Worm (Caenorhabditis elegans) whole organism, L4/young adult: ENCODE data around the gene glr-6.

ENCODE experiments used
- W03F9.2 ChIP-seq: fragments of 150-350 bp; optimal IDR thresholded peaks from 2 replicates; lab custom pipeline; 2014; ENCODE audit warnings: missing biosample characterization, missing genetic modification characterization
- dao-5 ChIP-seq: sonication (generic microtip); optimal IDR thresholded peaks from 2 replicates; lab custom pipeline; 2016; ENCODE audit warnings: missing genotype, missing genetic modification characterization, moderate library complexity, missing compliant biosample characterization
- him-1 ChIP-seq: sonication (generic microtip); optimal IDR thresholded peaks from 2 replicates; lab custom pipeline; 2016; ENCODE audit warnings: missing genotype, missing genetic modification reagents, missing genetic modification characterization, missing compliant biosample characterization

Gene glr-6

ce11 chrX:6861564-6861963 lies 21.0 kb upstream of the glr-6 start:
- TF ChIP-seq dao-5 (no peak), him-1 (no peak), W03F9.2 (tag; lab: Kevin White, UChicago) (no peak)

DNA sequence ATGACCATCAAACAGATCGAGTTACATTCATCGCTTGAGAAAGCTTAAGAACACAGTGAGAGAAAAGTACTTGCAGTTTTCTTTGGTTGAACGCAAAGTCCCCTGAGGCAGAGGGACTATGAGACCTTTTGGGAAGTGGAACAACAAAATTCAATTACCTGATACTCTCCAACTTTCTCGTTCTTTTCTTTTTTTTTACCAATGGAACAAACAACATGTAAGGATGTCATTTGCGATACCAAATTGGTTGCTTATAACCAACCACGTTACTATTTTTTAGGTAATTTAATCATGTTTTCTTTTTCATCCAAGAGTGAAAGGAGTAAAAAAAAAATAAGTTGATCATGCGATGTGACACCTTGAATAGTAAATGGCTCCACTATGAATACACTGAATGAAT lies 16.3 kb upstream of the glr-6 start:
- TF ChIP-seq dao-5, result no peak
- no peak for TF ChIP-seq him-1
- no peak for TF ChIP-seq W03F9.2 (tag; lab: Kevin White, UChicago)

ce11 chrX:6853318-6853717 lies 12.8 kb upstream of the glr-6 start, which contains the start of gene rig-3:
TSS of gene rig-3 (plus strand) at chrX:6853618.
- no peak for TF ChIP-seq him-1

DNA sequence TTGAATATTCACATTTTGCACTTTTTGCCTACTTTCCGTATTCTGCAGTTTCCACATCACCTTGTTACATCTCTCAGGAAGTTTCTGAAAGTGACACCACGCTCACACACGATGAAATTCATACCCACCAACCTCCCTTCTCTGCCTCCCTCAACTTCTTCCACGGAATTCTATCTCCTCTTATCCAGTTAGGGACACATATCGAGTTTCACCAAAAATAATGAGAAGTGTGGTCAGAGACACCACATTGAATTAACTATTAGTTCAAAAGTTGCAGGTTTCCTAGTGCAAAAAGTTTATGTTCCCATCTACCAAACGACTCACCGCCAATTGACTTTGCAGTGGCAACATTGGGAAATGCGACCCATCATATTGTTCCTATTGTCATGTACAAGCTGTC lies 9.9 kb upstream of the glr-6 start:
- TF ChIP-seq him-1, result no peak
- TF ChIP-seq W03F9.2 (tag; lab: Kevin White, UChicago), result no peak
- TF ChIP-seq dao-5, result no peak

DNA sequence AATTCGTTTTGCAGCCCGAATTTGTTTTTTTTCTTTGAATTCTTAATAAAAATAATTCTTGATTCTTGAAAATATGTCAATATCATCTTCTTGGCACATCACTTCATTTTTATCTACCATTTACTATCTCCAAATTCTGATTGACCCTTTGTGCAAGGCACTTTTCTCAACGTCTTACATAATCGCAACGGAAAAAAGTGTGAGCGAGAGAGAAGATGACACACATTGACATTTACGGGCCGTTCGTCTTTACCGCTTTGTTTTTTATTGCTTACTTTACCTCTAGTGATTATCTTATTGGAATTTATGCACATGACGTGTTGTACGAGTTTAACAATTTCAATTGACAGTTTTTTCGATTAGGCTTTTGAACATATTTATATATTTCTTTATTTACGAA lies 8.1 kb upstream of the glr-6 start:
- TF ChIP-seq dao-5 (no peak), him-1 (no peak), W03F9.2 (tag; lab: Kevin White, UChicago) (no peak)

DNA sequence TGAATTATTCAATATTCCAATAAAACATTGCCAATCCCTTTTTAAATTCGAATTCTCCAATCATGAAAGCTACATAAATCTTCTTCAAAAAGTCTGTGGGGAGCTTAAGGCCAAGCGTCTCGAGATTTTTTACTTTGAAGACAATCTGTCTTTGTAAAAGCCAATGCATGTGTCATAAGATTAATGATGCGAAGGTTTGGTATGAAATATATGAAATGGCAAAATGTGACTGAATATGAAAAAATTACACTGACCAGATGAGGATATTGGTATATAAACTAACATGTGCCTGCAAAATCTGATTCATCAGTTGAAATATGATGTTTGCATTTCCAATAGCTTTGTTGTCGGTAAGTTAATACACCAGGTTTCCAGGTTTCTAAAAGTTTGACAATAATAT lies 5.4 kb upstream of the glr-6 start, which contains the start of gene C53B7.2:
C53B7.2 (plus strand) TSS at position 301 of the 400 bp plus-strand sequence.
- TF ChIP-seq dao-5 (no peak), him-1 (no peak), W03F9.2 (tag; lab: Kevin White, UChicago) (no peak)

ce11 chrX:6844394-6845072 lies 4.0 kb upstream of the glr-6 start, which contains the start of gene C53B7.3:
TSS of gene C53B7.3 (plus strand) at chrX:6844755.
- no peak for TF ChIP-seq W03F9.2 (tag; lab: Kevin White, UChicago)

- no peak for TF ChIP-seq dao-5
- no peak for TF ChIP-seq W03F9.2 (tag; lab: Kevin White, UChicago)
- TF ChIP-seq him-1, result no peak
Observed at ce11 chrX:6836065-6836527, 4.4 kb downstream of the glr-6 start, which contains the start of gene F41B4.3. TSS of gene F41B4.3 (minus strand) at chrX:6836115.

DNA sequence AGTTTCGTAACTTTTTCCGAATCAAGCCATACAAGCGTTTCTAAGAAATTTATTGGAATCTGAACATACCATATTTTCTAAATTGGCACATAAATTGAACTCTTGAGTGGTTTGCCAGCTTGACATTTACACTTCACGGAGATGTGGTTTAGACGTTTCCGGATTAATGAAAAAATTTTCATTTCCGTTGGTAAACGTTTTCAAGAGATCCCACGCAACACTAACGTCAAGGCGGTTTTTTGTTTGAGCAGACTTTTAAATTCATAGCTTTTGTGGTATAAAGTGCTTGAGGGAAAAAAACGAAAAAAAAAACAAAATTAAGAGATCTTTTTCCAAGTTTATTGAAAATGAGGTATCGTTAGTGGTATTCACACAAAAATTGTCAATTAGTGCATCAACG lies 5.4 kb downstream of the glr-6 start, which contains the start of gene F41B4.2:
F41B4.2 (minus strand) TSS at position 101 of the 400 bp plus-strand sequence.
- TF ChIP-seq him-1, result no peak
- no peak for TF ChIP-seq W03F9.2 (tag; lab: Kevin White, UChicago)
- TF ChIP-seq dao-5, result no peak

DNA sequence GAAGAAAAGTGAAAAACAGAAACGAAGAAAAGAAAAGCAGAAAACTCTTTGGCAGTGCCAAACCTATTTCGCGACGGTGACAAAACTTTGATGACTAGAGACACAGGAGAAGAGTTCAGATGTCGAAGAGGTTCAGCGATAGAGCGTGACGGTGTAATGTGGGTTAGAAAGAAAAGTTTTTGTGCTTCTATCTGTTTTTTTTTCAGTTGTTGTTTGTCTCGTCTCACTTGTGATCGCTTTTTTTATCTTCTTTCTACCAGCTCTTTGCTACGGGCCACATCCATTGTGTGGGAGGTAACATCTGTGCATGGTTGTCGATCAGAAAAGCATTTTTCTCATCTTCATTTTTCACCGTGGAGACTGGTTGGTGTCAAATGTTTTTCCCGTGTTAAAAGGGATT lies 14.7 kb downstream of the glr-6 start, which contains the start of gene F41B4.1:
F41B4.1 (minus strand) TSS at position 23 of the 400 bp plus-strand sequence.
- TF ChIP-seq him-1 (no peak), W03F9.2 (tag; lab: Kevin White, UChicago) (no peak), dao-5 (no peak)

ce11 chrX:6823218-6823979 lies 17.1 kb downstream of the glr-6 start, which contains the start of gene gei-15:
TSS of gene gei-15 (minus strand) at chrX:6823268.
- TF ChIP-seq him-1 (no peak), W03F9.2 (tag; lab: Kevin White, UChicago) (no peak), dao-5 (no peak)

DNA sequence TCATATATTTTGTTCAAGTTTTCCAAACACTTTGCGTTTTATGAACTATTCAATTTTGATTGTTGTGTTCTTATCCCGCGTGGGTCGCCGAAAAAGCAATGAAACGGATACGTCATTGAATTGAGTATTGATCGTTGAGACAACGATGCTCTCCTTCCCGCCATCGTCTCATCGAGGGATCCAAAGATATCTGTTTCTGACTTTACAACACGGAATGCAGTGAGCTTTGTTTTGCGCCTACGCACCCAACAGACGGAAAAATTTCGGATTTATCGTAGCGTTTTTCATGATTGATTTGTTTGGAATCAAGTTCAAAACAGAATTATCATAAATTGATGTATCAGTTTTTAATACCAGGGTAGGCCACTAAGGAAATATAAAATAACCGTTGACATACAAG lies 18.0 kb downstream of the glr-6 start:
- no peak for TF ChIP-seq dao-5
- no peak for TF ChIP-seq W03F9.2 (tag; lab: Kevin White, UChicago)
- no peak for TF ChIP-seq him-1

ce11 chrX:6819633-6820032 lies 20.9 kb downstream of the glr-6 start:
- TF ChIP-seq dao-5 (no peak), W03F9.2 (tag; lab: Kevin White, UChicago) (no peak), him-1 (no peak)

ce11 chrX:6819135-6819534 lies 21.4 kb downstream of the glr-6 start:
- no peak for TF ChIP-seq W03F9.2 (tag; lab: Kevin White, UChicago)
- TF ChIP-seq him-1, result no peak
- no peak for TF ChIP-seq dao-5

- no peak for TF ChIP-seq dao-5
- TF ChIP-seq him-1, result no peak
- TF ChIP-seq W03F9.2 (tag; lab: Kevin White, UChicago), result no peak
Observed at ce11 chrX:6818036-6818488, 22.5 kb downstream of the glr-6 start, which contains the start of gene dhs-28. TSS of gene dhs-28 (plus strand) at chrX:6818438.
